Worm (Caenorhabditis elegans): ENCODE measurements around the gene clec-88.

The clec-88 gene

DNA sequence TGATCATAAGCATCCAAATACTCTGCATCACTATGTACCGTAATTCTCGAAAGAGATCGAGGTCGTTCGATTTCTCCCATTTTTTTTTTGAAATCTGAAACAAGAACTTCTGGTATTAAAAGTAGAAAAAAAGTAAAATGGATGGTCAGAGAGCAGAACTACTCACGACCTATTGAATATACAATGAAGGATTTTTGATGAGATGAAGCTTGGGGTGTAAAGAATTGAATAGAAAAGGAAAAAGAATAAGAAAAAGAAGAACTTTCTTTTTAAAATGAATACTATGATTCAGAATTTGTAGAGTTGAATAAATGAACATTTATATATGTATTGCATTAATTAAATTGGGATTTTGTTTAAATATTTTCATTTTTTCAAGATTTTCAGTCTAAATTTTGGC is 31.6 kb upstream of the clec-88 start, which contains the start of gene ttc-39B:
Gene ttc-39B, minus strand, starts transcription at position 101 of the 400 bp plus-strand sequence.
- TF ChIP-seq ama-1 (optimal IDR thresholded peaks at IDR 0.05), result no peak
- no peak for TF ChIP-seq fos-1 (tag; optimal IDR thresholded peaks at IDR 0.05)
- TF ChIP-seq ztf-1 (GFP tag; conservative IDR thresholded peaks at IDR 0.05), result no peak
- TF ChIP-seq mab-5 (tag; optimal IDR thresholded peaks at IDR 0.05), result no peak
- no peak for TF ChIP-seq sma-3 (GFP tag; optimal IDR thresholded peaks at IDR 0.05)
- TF ChIP-seq nhr-10 (tag; optimal IDR thresholded peaks at IDR 0.05), result no peak
- no peak for TF ChIP-seq lin-13 (GFP tag; optimal IDR thresholded peaks at IDR 0.05)
- no peak for TF ChIP-seq nhr-237 (tag; optimal IDR thresholded peaks at IDR 0.05)
- TF ChIP-seq F13H6.1 (tag; optimal IDR thresholded peaks at IDR 0.05), result no peak
- no peak for TF ChIP-seq nhr-21 (tag; optimal IDR thresholded peaks at IDR 0.05)
- no peak for TF ChIP-seq lin-39 (tag; optimal IDR thresholded peaks at IDR 0.05)
- TF ChIP-seq nhr-77 (tag; optimal IDR thresholded peaks at IDR 0.05), result no peak
- no peak for TF ChIP-seq lin-11 (tag; optimal IDR thresholded peaks at IDR 0.05)
- TF ChIP-seq elt-3 (tag; optimal IDR thresholded peaks at IDR 0.05), result no peak
- no peak for TF ChIP-seq crh-2 (tag; optimal IDR thresholded peaks at IDR 0.05)
- no peak for TF ChIP-seq mdl-1 (tag; optimal IDR thresholded peaks at IDR 0.05)
- no peak for TF ChIP-seq ztf-4 (tag; optimal IDR thresholded peaks at IDR 0.05)
- TF ChIP-seq aly-2 (tag; optimal IDR thresholded peaks at IDR 0.05), result no peak

DNA sequence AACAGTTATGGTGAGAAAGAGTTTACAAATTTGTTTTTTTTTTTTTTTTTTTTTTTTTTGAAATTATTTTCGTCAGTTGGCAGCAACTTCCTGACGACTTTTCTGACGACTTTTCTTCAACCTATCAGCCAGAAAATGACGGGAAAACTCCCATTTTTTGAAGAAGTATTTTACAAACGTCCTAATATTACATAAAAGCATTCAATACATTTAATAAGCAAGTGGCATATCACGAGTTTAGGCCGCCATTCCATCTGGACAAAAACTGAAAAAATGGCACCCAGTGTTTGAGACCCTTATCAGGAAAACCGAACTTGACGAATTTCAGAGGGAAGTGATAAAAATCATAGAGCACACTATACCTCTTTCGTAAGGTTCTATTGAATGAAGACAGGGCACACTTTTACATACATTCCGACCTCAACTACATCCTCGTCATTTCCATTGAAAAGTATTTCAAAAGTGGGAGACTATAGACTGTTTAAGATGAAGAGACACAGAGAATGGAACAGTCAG is 30.7 kb upstream of the clec-88 start:
- TF ChIP-seq lsy-2 (tag; optimal IDR thresholded peaks at IDR 0.05), result no peak
- peak; percentile 33 for TF ChIP-seq fos-1 (tag; optimal IDR thresholded peaks at IDR 0.05)

DNA sequence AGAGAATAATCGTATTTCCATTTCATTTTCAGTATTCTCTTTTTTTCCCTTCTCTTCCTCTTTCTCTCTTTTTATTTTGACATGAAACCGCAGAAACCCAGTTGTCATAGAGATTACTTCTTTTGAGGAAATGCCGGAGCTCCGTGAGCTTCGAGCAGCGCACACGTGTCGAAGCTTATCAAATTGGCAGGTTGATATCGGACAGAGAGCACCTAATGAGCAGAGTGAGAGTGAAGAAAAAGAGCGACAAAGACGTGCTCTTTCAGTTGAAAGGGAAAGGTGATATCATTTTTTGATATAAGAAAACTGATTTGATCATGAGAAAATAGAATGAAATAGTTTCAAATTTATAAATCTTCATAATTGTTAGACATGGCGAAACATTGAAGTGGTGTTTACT is 30.2 kb upstream of the clec-88 start, which contains the start of gene C32D5.14:
Gene C32D5.14, plus strand, starts transcription at position 131 of the 400 bp plus-strand sequence.
- TF ChIP-seq nhr-21 (tag; optimal IDR thresholded peaks at IDR 0.05) (peak; percentile 23), unc-62 (GFP tag; optimal IDR thresholded peaks at IDR 0.05) (no peak), peb-1 (tag; optimal IDR thresholded peaks at IDR 0.05) (no peak), lin-11 (tag; optimal IDR thresholded peaks at IDR 0.05) (peak; percentile 20), fos-1 (tag; optimal IDR thresholded peaks at IDR 0.05) (peak; percentile 53), unc-55 (GFP tag; optimal IDR thresholded peaks at IDR 0.05) (no peak)

DNA sequence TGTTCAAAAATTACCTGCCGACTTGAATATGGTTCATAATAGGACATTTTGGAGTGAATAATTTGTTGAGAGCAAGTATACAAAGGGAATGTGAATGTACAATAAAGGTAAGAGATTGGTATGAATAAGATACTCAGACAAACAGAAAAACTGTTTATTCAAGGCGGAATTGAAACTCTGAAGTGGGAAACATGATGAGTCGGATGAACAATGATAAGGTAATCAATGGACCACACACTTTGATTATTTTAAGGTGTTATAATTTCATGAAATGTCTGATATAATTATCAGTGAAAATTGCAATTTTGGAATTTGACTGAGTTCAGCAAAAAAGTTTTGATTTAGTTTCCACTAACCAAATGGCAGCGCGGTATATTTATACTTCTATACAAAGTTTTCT is 26.0 kb upstream of the clec-88 start:
- TF ChIP-seq Y55F3AM.14 (GFP tag; optimal IDR thresholded peaks at IDR 0.05) (no peak), fos-1 (tag; optimal IDR thresholded peaks at IDR 0.05) (peak; percentile 46)

DNA sequence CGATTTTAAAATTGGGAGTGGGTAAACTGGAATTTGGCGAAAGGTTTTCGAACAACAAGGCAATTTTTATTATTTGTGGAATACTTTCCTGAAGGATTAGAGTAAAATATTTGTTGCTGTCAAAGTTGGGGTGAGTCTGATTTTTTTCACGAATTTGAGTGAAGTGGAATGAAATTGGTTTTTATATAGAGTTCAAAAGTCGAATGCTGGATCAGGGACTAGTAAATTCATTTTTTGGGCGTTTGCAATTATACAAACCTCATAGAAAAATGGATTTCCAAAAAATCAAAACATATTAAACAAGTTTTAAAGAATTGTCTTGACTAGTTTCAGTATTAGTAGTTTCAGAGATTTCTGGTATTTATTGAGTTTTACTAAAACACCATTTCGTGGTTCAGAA is 25.6 kb upstream of the clec-88 start, which contains the start of gene C32D5.7:
Gene C32D5.7, minus strand, starts transcription at position 101 of the 400 bp plus-strand sequence.
- TF ChIP-seq skn-1 (tag; optimal IDR thresholded peaks at IDR 0.05) (no peak), sma-9 (GFP tag; optimal IDR thresholded peaks at IDR 0.05) (no peak), sma-9 (tag; optimal IDR thresholded peaks at IDR 0.05) (no peak), Y55F3AM.14 (GFP tag; optimal IDR thresholded peaks at IDR 0.05) (no peak), ztf-1 (GFP tag; conservative IDR thresholded peaks at IDR 0.05) (no peak)

DNA sequence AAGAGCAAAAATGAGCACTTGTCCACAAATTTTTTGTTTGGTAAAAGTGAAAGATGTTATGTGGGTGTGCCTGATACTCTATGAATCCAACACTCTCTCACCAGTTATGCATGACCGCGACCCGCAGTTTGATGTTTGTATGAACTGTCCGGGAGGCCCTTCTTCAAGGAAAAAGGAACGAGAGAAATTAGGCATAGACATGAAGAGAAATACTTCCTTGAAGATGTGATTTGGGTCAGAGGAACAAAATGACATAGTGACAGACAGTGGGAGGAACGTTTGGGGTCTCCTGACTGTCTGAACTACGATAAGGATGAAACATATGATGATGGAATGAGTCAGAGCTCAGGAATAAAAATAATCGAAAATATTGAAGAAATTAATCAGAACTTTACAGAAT is 24.4 kb upstream of the clec-88 start:
- TF ChIP-seq ztf-11 (tag; optimal IDR thresholded peaks at IDR 0.05) (no peak), ama-1 (optimal IDR thresholded peaks at IDR 0.05) (no peak), nhr-11 (tag; optimal IDR thresholded peaks at IDR 0.05) (no peak), fos-1 (tag; optimal IDR thresholded peaks at IDR 0.05) (peak; percentile 42), blmp-1 (tag; optimal IDR thresholded peaks at IDR 0.05; ENCODE audit: insufficient read depth) (no peak)

DNA sequence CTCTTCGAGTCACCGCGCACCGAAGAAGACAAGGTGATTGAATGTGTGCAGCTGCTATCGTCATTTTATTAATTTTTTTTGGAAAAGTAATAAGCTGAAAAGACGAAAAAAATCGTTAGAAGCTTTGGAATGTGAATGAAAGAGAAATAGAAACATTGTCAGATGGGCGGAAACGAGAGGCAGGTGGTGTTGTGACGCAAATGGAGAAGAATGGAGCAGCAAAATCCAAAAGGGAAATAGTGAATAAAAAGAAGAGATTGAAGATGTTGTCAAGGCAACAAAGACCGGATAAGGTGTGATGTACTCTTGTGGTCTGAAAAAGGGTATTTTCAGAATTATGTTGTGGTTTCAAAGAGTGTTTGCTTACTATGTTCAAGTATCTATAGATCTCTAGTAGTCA is 23.1 kb upstream of the clec-88 start:
- TF ChIP-seq nhr-129 (tag; optimal IDR thresholded peaks at IDR 0.05), result peak; percentile 11
- TF ChIP-seq crh-2 (tag; optimal IDR thresholded peaks at IDR 0.05), result peak; percentile 2
- no peak for TF ChIP-seq aly-2 (tag; optimal IDR thresholded peaks at IDR 0.05)
- no peak for TF ChIP-seq unc-62 (GFP tag; optimal IDR thresholded peaks at IDR 0.05)
- TF ChIP-seq lsy-2 (tag; optimal IDR thresholded peaks at IDR 0.05), result peak in 1 of 2 experiments; percentile 10

All from whole organism, L2 larva.